Worm (Caenorhabditis elegans): ENCODE results near the gene nas-31.

DNA sequence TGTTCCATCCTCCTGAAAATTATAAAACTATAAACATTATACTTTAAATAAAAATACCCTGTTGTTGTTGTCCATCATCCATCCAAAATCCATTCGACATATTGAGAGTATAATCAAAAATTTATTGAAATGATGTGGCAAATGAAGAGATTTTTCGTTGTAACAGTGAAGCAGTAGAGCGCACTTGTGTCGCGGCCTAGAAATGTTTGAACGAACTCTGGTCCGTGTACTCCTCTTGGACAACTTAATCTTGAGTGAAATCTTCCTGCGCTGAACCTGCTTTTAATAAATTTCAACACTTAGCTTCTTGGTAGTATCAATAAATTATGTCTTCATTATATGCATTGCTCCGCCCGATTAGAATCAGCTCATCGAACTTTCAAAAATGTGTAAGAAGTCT lies 27.0 kb downstream of the nas-31 start, which contains the start of the genes F32D8.14 and F32D8.5:
- no peak for TF ChIP-seq nhr-11 (tag; optimal IDR thresholded peaks at IDR 0.05)
- peak; percentile 50 for TF ChIP-seq lsy-12 (tag; optimal IDR thresholded peaks at IDR 0.05)
- no peak for TF ChIP-seq nhr-28 (tag; optimal IDR thresholded peaks at IDR 0.05)
- TF ChIP-seq fkh-10 (GFP tag; optimal IDR thresholded peaks at IDR 0.05), result no peak
- TF ChIP-seq lin-15B (tag; optimal IDR thresholded peaks at IDR 0.05), result peak; percentile 92
- peak; percentile 19 for TF ChIP-seq ama-1 (optimal IDR thresholded peaks at IDR 0.05)
- no peak for TF ChIP-seq egl-27 (tag; optimal IDR thresholded peaks at IDR 0.05)
- peak; percentile 5 for TF ChIP-seq ceh-82 (tag; optimal IDR thresholded peaks at IDR 0.05)
- TF ChIP-seq ceh-9 (tag; optimal IDR thresholded peaks at IDR 0.05), result no peak
- peak; percentile 79 for TF ChIP-seq egl-5 (tag; optimal IDR thresholded peaks at IDR 0.05)
- TF ChIP-seq fos-1 (tag; optimal IDR thresholded peaks at IDR 0.05), result no peak
- TF ChIP-seq pqm-1 (tag; optimal IDR thresholded peaks at IDR 0.05), result peak; percentile 40
